Fruit fly (Drosophila melanogaster) whole organism, embryonic: ENCODE results near the gene CG11596.
A peak's percentile ranks its signal among the peaks of the same experiment; 100 is the strongest.

Experiments used
- Awh ChIP-seq: fragments of 200-800 bp; sonication (Bioruptor generic); IDR thresholded peaks from 2 replicates; pipeline ENCODE4, ENCODE4 v1.3.6; 2022; ENCODE audit warnings: missing biosample characterization, missing genetic modification characterization
- CG10654 ChIP-seq: fragments of 200-800 bp; sonication (Bioruptor generic); optimal IDR thresholded peaks from 2 replicates; lab custom pipeline; 2016; ENCODE audit warnings: missing biosample characterization, missing genetic modification characterization
- CG11247 ChIP-seq: fragments of 200-800 bp; sonication (Bioruptor generic); IDR thresholded peaks from 2 replicates; pipeline ENCODE4 v1.3.6; 2022; ENCODE audit warnings: missing biosample characterization, missing genetic modification characterization
- CG13123 ChIP-seq: fragments of 200-800 bp; sonication (Bioruptor generic); optimal IDR thresholded peaks from 2 replicates; lab custom pipeline; 2016; ENCODE audit warnings: missing biosample characterization, missing genetic modification characterization
- CG15073 ChIP-seq: fragments of 200-800 bp; sonication (Bioruptor generic); optimal IDR thresholded peaks from 2 replicates; lab custom pipeline; 2016; ENCODE audit warnings: missing biosample characterization, missing genetic modification characterization
- CG15479 ChIP-seq: fragments of 200-800 bp; sonication (Bioruptor generic); optimal IDR thresholded peaks from 3 replicates; lab custom pipeline; 2019; ENCODE audit warnings: missing biosample characterization, mild to moderate bottlenecking, missing genetic modification characterization, moderate library complexity
- CG1647 ChIP-seq: fragments of 200-800 bp; sonication (Bioruptor generic); optimal IDR thresholded peaks from 3 replicates; lab custom pipeline; 2016; ENCODE audit warnings: missing biosample characterization, missing genetic modification characterization
- CG16779 ChIP-seq: fragments of 200-800 bp; sonication (Bioruptor generic); IDR thresholded peaks from 2 replicates; pipeline ENCODE4 v1.3.6; 2022; ENCODE audit warnings: missing biosample characterization, missing genetic modification characterization
- CG17186 ChIP-seq: fragments of 200-800 bp; sonication (Bioruptor generic); optimal IDR thresholded peaks from 3 replicates; lab custom pipeline; 2017; ENCODE audit warnings: missing biosample characterization, missing genetic modification reagents, missing genetic modification characterization
- CG17328 ChIP-seq: fragments of 200-800 bp; sonication (Bioruptor generic); IDR thresholded peaks from 2 replicates; pipeline ENCODE4 v1.3.6; 2022; ENCODE audit warnings: missing biosample characterization, missing genetic modification characterization
- CG17802 ChIP-seq: fragments of 200-800 bp; sonication (Bioruptor generic); optimal IDR thresholded peaks from 2 replicates; lab custom pipeline; 2018; ENCODE audit warnings: missing biosample characterization, mild to moderate bottlenecking, missing genetic modification characterization, moderate library complexity
- CG30403 ChIP-seq: fragments of 200-800 bp; sonication (Bioruptor generic); optimal IDR thresholded peaks from 3 replicates; lab custom pipeline; 2016; ENCODE audit warnings: missing biosample characterization, missing genetic modification characterization
- CG31365 ChIP-seq: fragments of 200-800 bp; sonication (Bioruptor generic); optimal IDR thresholded peaks from 2 replicates; lab custom pipeline; 2018; ENCODE audit warnings: missing biosample characterization, mild to moderate bottlenecking, missing genetic modification characterization
- CG31441 ChIP-seq: fragments of 200-800 bp; sonication (Bioruptor generic); IDR thresholded peaks from 2 replicates; pipeline ENCODE4 v1.3.6; 2022; ENCODE audit warnings: missing biosample characterization, missing genetic modification characterization
- CG32772 ChIP-seq: fragments of 200-800 bp; sonication (Bioruptor generic); IDR thresholded peaks from 2 replicates; pipeline ENCODE4 v1.3.6; 2022; ENCODE audit warnings: missing biosample characterization, missing genetic modification characterization
- CG3281 ChIP-seq: fragments of 200-800 bp; sonication (Bioruptor generic); optimal IDR thresholded peaks from 3 replicates; lab custom pipeline; 2017; ENCODE audit warnings: missing biosample characterization, mild to moderate bottlenecking, missing genetic modification characterization
- CG34376 ChIP-seq: fragments of 200-800 bp; sonication (Bioruptor generic); optimal IDR thresholded peaks from 2 replicates; lab custom pipeline; 2018; ENCODE audit warnings: missing biosample characterization, mild to moderate bottlenecking, missing genetic modification characterization
- CG3838 ChIP-seq: fragments of 200-800 bp; sonication (Bioruptor generic); optimal IDR thresholded peaks from 3 replicates; lab custom pipeline; 2016; ENCODE audit warnings: missing biosample characterization, missing genetic modification characterization
- CG4730 ChIP-seq: fragments of 200-800 bp; sonication (Bioruptor generic); IDR thresholded peaks from 2 replicates; pipeline ENCODE4 v1.3.6; 2022; ENCODE audit warnings: missing biosample characterization, missing genetic modification characterization
- CG7786 ChIP-seq: fragments of 200-800 bp; sonication (Bioruptor generic); optimal IDR thresholded peaks from 2 replicates; lab custom pipeline; 2016; ENCODE audit warnings: missing biosample characterization, missing genetic modification characterization
- CG7928 ChIP-seq: fragments of 200-800 bp; sonication (Bioruptor generic); optimal IDR thresholded peaks from 2 replicates; lab custom pipeline; 2017; ENCODE audit warnings: missing biosample characterization, mild to moderate bottlenecking, missing genetic modification characterization
- CG8765 ChIP-seq: fragments of 200-800 bp; sonication (Bioruptor generic); IDR thresholded peaks from 2 replicates; pipeline ENCODE4 v1.3.6; 2022; ENCODE audit warnings: missing biosample characterization, missing genetic modification characterization
- D ChIP-seq, 2 experiments: fragments of 200-800 bp in 1 of 2; fragments of >200 bp in 1 of 2; sonication (Bioruptor generic) in 1 of 2; optimal IDR thresholded peaks; 2 replicates in 1 of 2; 3 replicates in 1 of 2; lab custom pipeline; 2017; ENCODE audit warnings: mild to moderate bottlenecking in 1 of 2, missing biosample characterization in 1 of 2, missing genetic modification characterization in 1 of 2, missing genetic modification reagents in 1 of 2
- D19B ChIP-seq: fragments of 200-800 bp; sonication (Bioruptor generic); optimal IDR thresholded peaks from 2 replicates; lab custom pipeline; 2017; ENCODE audit warnings: missing biosample characterization, mild to moderate bottlenecking, missing genetic modification characterization
- Dad ChIP-seq: fragments of 200-800 bp; sonication (Bioruptor generic); optimal IDR thresholded peaks from 3 replicates; lab custom pipeline; 2016; ENCODE audit warnings: missing biosample characterization, missing genetic modification characterization
- Doc3 ChIP-seq: fragments of 200-800 bp; sonication (Bioruptor generic); IDR thresholded peaks from 3 replicates; pipeline ENCODE4 v1.3.6; 2022; ENCODE audit warnings: missing biosample characterization, missing genetic modification characterization; ENCODE audit not compliant: partially characterized antibody
- Dref ChIP-seq: fragments of 200-800 bp; sonication (Bioruptor generic); IDR thresholded peaks from 2 replicates; pipeline ENCODE4 v1.3.6; 2022; ENCODE audit warnings: missing biosample characterization, missing genetic modification characterization
- H2.0 ChIP-seq: fragments of 200-800 bp; sonication (Bioruptor generic); IDR thresholded peaks from 2 replicates; pipeline ENCODE4 v1.3.6; 2022; ENCODE audit warnings: missing biosample characterization, missing genetic modification characterization
- HLH54F ChIP-seq: fragments of 200-800 bp; sonication (Bioruptor generic); optimal IDR thresholded peaks from 3 replicates; lab custom pipeline; 2016; ENCODE audit warnings: missing biosample characterization, missing genetic modification characterization
- HLHmδ ChIP-seq: fragments of 200-800 bp; sonication (Bioruptor generic); optimal IDR thresholded peaks from 2 replicates; lab custom pipeline; 2018; ENCODE audit warnings: missing biosample characterization, mild to moderate bottlenecking, missing genetic modification characterization, moderate library complexity
- Hmr ChIP-seq: fragments of 200-800 bp; sonication (Bioruptor generic); optimal IDR thresholded peaks from 3 replicates; lab custom pipeline; 2017; ENCODE audit warnings: mild to moderate bottlenecking, missing biosample characterization, missing genetic modification reagents, missing genetic modification characterization
- Hr39 ChIP-seq: fragments of >200 bp; optimal IDR thresholded peaks from 2 replicates; lab custom pipeline; 2017
- MBD-R2 ChIP-seq: fragments of 200-800 bp; sonication (Bioruptor generic); IDR thresholded peaks from 2 replicates; pipeline ENCODE4 v1.3.6; 2022; ENCODE audit warnings: missing biosample characterization, missing genetic modification characterization
- Max ChIP-seq: fragments of 200-800 bp; sonication (Bioruptor generic); optimal IDR thresholded peaks from 2 replicates; lab custom pipeline; 2016; ENCODE audit warnings: missing biosample characterization, mild to moderate bottlenecking, missing genetic modification characterization
- NC2α ChIP-seq: fragments of 200-800 bp; sonication (Bioruptor generic); optimal IDR thresholded peaks from 2 replicates; lab custom pipeline; 2016; ENCODE audit warnings: missing biosample characterization, missing genetic modification characterization
- Side ChIP-seq: fragments of 200-800 bp; sonication (Bioruptor generic); optimal IDR thresholded peaks from 2 replicates; lab custom pipeline; 2016; ENCODE audit warnings: missing biosample characterization, missing genetic modification characterization
- Ssrp ChIP-seq: fragments of 200-800 bp; sonication (Bioruptor generic); optimal IDR thresholded peaks from 2 replicates; lab custom pipeline; 2018; ENCODE audit warnings: missing biosample characterization, mild to moderate bottlenecking, missing genetic modification characterization, moderate library complexity
- cato ChIP-seq: fragments of 200-800 bp; sonication (Bioruptor generic); optimal IDR thresholded peaks from 2 replicates; lab custom pipeline; 2016; ENCODE audit warnings: missing biosample characterization, missing genetic modification characterization, borderline replicate concordance
- dimm ChIP-seq: fragments of 200-800 bp; sonication (Bioruptor generic); IDR thresholded peaks from 2 replicates; pipeline ENCODE4 v1.3.6; 2022; ENCODE audit warnings: missing biosample characterization, missing genetic modification characterization
- dmrt11E ChIP-seq: fragments of 200-800 bp; sonication (Bioruptor generic); optimal IDR thresholded peaks from 3 replicates; lab custom pipeline; 2018; ENCODE audit warnings: missing biosample characterization, mild to moderate bottlenecking, missing genetic modification characterization, moderate library complexity
- en ChIP-seq: fragments of 200-800 bp; sonication (Bioruptor generic); optimal IDR thresholded peaks from 2 replicates; lab custom pipeline; 2016; ENCODE audit warnings: missing biosample characterization, missing genetic modification characterization
- eyg ChIP-seq: fragments of 200-800 bp; sonication (Bioruptor generic); optimal IDR thresholded peaks from 3 replicates; lab custom pipeline; 2016; ENCODE audit warnings: missing biosample characterization, missing genetic modification characterization
- fd64A ChIP-seq: fragments of 200-800 bp; sonication (Bioruptor generic); optimal IDR thresholded peaks from 3 replicates; lab custom pipeline; 2018; ENCODE audit warnings: missing biosample characterization, mild to moderate bottlenecking, missing genetic modification characterization
- gem ChIP-seq: fragments of 200-800 bp; sonication (Bioruptor generic); optimal IDR thresholded peaks from 2 replicates; lab custom pipeline; 2019; ENCODE audit warnings: missing biosample characterization, mild to moderate bottlenecking, missing genetic modification characterization, moderate library complexity
- nmo ChIP-seq: fragments of 200-800 bp; sonication (Bioruptor generic); optimal IDR thresholded peaks from 2 replicates; lab custom pipeline; 2018; ENCODE audit warnings: missing biosample characterization, mild to moderate bottlenecking, missing genetic modification characterization, moderate library complexity
- pum ChIP-seq: fragments of 200-800 bp; sonication (Bioruptor generic); optimal IDR thresholded peaks from 2 replicates; lab custom pipeline; 2016; ENCODE audit warnings: missing biosample characterization, missing genetic modification characterization
- ttk ChIP-seq: fragments of 200-800 bp; sonication (Bioruptor generic); IDR thresholded peaks from 2 replicates; pipeline ENCODE4 v2.1.2; 2022; ENCODE audit warnings: missing biosample characterization, missing genetic modification characterization
- wor ChIP-seq: fragments of 200-800 bp; sonication (Bioruptor generic); IDR thresholded peaks from 2 replicates; pipeline ENCODE4 v1.3.6; 2022; ENCODE audit warnings: missing biosample characterization, missing genetic modification characterization
- z ChIP-seq: fragments of 200-800 bp; sonication (Bioruptor generic); IDR thresholded peaks from 3 replicates; pipeline ENCODE4 v1.3.6; 2022; ENCODE audit warnings: missing biosample characterization, missing genetic modification characterization
- zen2 ChIP-seq: fragments of 200-800 bp; sonication (Bioruptor generic); IDR thresholded peaks from 3 replicates; pipeline ENCODE4 v1.3.6; 2022; ENCODE audit warnings: missing biosample characterization, missing genetic modification characterization; ENCODE audit not compliant: partially characterized antibody
- zf30C ChIP-seq: fragments of 200-800 bp; sonication (Bioruptor generic); optimal IDR thresholded peaks from 3 replicates; lab custom pipeline; 2018; ENCODE audit warnings: missing biosample characterization, mild to moderate bottlenecking, missing genetic modification characterization

CG11596 gene

DNA sequence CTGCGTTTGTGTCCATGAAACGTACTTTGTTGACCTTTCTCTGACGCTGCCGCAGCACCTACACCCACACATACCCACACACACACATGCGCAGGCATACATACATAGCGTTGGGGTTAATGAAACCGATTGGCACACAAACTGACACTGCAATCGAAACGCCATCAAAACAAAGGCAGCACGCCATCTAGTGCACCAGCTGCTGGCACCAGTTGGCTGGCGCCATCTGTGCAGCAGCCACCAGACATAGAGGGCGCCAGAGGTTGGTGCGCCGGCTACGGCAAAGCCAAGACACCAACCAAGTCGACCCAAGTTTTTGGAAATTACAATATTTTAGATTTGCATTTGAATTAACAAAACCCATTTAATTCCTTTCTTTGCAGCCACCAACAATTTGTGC lies 25.4 kb downstream of the CG11596 start (continued):
- TF ChIP-seq CG16779 (GFP tag; lab: Robert Waterston, UW) (0 out of 2 replicates have a peak, but pooled peaks have one; percentile 56), D (optimal IDR thresholded peaks at IDR 0.05; lab: Kevin White, UChicago) (no peak), D (GFP tag; optimal IDR thresholded peaks at IDR 0.05; lab: Kevin White, UChicago) (no peak), CG31441 (no peak), CG3838 (no peak), CG15073 (no peak), nmo (GFP tag; lab: Kevin White, UChicago) (peak; percentile 57), z (GFP tag; lab: Robert Waterston, UW) (no peak), CG17802 (tag; lab: Kevin White, UChicago) (peak; percentile 36), HLHmδ (GFP tag; lab: Kevin White, UChicago) (peak; percentile 15), Hr39 (lab: Kevin White, UChicago) (no peak), CG13123 (GFP tag; lab: Kevin White, UChicago) (peak; percentile 6), Ssrp (tag; lab: Kevin White, UChicago) (no peak), cato (GFP tag; lab: Kevin White, UChicago) (peak; percentile 35), fd64A (GFP tag; lab: Kevin White, UChicago) (no peak), H2.0 (GFP tag; lab: Robert Waterston, UW) (peak; percentile 60), Hmr (GFP tag; lab: Kevin White, UChicago) (peak; percentile 66), zen2 (GFP tag; lab: Robert Waterston, UW) (no peak), dmrt11E (peak; percentile 29), dimm (GFP tag; lab: Robert Waterston, UW) (0 out of 2 replicates have a peak, but pooled peaks have one; percentile 9), gem (tag; lab: Kevin White, UChicago) (peak; percentile 42), pum (peak; percentile 89), CG1647 (peak; percentile 57), CG30403 (peak; percentile 76), CG10654 (GFP tag; lab: Kevin White, UChicago) (peak; percentile 30), en (GFP tag; lab: Kevin White, UChicago) (peak; percentile 6), CG3281 (GFP tag; lab: Kevin White, UChicago) (no peak), CG11247 (GFP tag; lab: Robert Waterston, UW) (peak; percentile 89), CG34376 (GFP tag; lab: Kevin White, UChicago) (no peak), zf30C (no peak), CG8765 (GFP tag; lab: Robert Waterston, UW) (peak; percentile 58), Dref (peak; percentile 51), Side (GFP tag; lab: Kevin White, UChicago) (peak; percentile 73), ttk (GFP tag; lab: Robert Waterston, UW) (peak; percentile 71), eyg (GFP tag; lab: Kevin White, UChicago) (peak; percentile 3), HLH54F (GFP tag; lab: Kevin White, UChicago) (peak; percentile 68), Doc3 (GFP tag; lab: Robert Waterston, UW) (no peak), MBD-R2 (GFP tag; lab: Robert Waterston, UW) (0 out of 2 replicates have a peak, but pooled peaks have one; percentile 28), CG15479 (GFP tag; lab: Kevin White, UChicago) (no peak), Dad (GFP tag; lab: Kevin White, UChicago) (peak; percentile 55), CG17328 (GFP tag; lab: Robert Waterston, UW) (peak; percentile 48; the same call in 1 of the 2 replicates), CG31365 (tag; lab: Kevin White, UChicago) (peak; percentile 38), wor (GFP tag; lab: Robert Waterston, UW) (no peak), NC2α (GFP tag; lab: Kevin White, UChicago) (peak; percentile 33), CG7928 (peak; percentile 9), CG7786 (GFP tag; lab: Kevin White, UChicago) (peak; percentile 24), CG4730 (GFP tag; lab: Robert Waterston, UW) (peak; percentile 57; the same call in 1 of the 2 replicates), Awh (GFP tag; lab: Robert Waterston, UW) (no peak), Max (GFP tag; lab: Kevin White, UChicago) (no peak), CG32772 (GFP tag; lab: Robert Waterston, UW) (peak; percentile 79), D19B (no peak), CG17186 (GFP tag; lab: Kevin White, UChicago) (no peak)
